Fruit fly (Drosophila melanogaster) S2 (cell line): ENCODE results near the gene CG8051.

Experiments used
- CG8478 ChIP-seq: fragments of >200 bp; optimal IDR thresholded peaks from 2 replicates; lab custom pipeline; 2018
- CTCF ChIP-seq, 2 experiments: fragments of >200 bp; optimal IDR thresholded peaks; 2 replicates each; lab custom pipeline; 2018

- TF ChIP-seq CG8478 (no peak), CTCF (optimal IDR thresholded peaks at IDR 0.05; lab: Kevin White, UChicago) (no peak)
Observed at dm6 chrX:19260696-19260989, 47.1 kb downstream of the CG8051 start.
